Worm (Caenorhabditis elegans): ENCODE measurements around the gene F59B10.4.
A peak's percentile ranks its signal among the peaks of the same experiment; 100 is the strongest.

Gene F59B10.4

DNA sequence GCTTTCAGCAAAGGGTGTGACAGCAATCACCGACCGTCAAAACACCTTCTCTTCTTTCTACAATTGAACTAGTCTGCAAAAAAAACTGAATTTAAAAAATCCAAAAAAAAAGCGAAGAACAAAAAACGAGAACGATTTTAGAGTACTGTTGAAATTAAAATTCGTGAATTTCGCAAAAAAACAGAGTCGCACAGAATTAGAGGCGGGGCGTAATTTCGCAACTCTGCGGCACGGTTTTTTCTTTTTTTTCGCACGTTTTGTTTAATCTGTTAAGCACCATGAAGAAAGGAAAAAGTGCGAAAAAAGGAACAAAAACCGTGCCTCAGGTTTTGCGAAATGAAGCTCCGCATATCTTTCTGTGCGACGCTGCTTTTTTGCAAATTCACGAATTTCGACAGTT lies 36.1 kb upstream of the F59B10.4 start, which contains the start of gene mnk-1:
TSS of gene mnk-1 (minus strand) at position 73 of the 400 bp plus-strand sequence.
- TF ChIP-seq snpc-4 (tag; optimal IDR thresholded peaks at IDR 0.05) = no peak
- no peak for TF ChIP-seq ceh-16 (tag; optimal IDR thresholded peaks at IDR 0.05)
- peak; percentile 22 for TF ChIP-seq egl-5 (tag; optimal IDR thresholded peaks at IDR 0.05)
- no peak for TF ChIP-seq fkh-10 (GFP tag; optimal IDR thresholded peaks at IDR 0.05)

DNA sequence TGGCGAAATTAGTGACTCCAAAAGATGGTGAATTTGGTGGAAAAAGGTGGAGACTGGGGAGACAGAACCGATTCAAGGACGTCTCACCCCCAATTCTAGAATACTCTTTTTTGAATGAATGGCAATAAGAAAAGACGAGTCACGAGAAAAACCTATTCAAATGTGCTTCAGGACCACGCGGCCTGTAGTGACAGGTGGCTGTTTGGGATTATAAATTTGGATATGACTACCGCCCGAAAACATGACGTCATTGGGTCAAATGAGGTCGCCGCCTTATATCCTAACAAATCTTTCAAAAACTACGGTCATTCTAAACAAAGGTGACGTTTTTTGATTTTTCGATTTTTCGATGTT lies 35.1 kb upstream of the F59B10.4 start:
- peak; percentile 18 for TF ChIP-seq nhr-25 (tag; optimal IDR thresholded peaks at IDR 0.05)
- TF ChIP-seq pqm-1 (tag; optimal IDR thresholded peaks at IDR 0.05) = no peak
- peak; percentile 73 for TF ChIP-seq ama-1 (optimal IDR thresholded peaks at IDR 0.05)

DNA sequence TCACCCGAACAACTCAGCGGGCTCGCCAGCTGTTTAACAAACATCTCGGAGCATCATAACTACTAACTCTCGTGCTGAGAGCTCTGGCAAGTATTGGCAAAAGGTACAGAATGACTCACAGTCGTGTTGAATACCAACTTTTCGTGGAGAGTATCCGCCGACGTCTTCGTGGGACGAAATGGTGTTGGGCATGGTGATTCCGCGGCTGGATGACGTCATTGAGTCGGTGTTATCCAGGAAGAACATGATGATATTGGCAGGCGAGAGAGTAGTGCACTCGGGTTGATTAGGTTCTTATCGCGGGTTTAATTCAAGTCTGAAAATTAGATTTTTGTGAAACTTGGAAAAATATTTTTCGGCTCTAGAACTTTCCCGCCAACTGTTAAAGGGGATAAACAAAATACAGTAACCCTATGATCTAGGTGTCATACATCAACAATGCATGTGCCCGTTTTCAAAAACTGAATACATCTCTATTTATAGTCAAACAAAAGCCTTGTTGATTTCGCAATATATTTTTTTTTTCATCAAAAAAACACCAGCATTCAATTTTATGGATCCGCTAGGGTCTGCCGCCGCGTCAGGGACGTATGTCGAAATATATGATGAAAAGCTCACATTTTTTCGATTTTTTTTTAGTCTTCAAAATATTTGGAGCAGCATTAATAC lies 34.6 kb upstream of the F59B10.4 start:
- peak; percentile 13 for TF ChIP-seq nfya-1 (tag; optimal IDR thresholded peaks at IDR 0.05; ENCODE audit: insufficient read depth)
- no peak for TF ChIP-seq lin-15B (tag; optimal IDR thresholded peaks at IDR 0.05)
- TF ChIP-seq nhr-76 (tag; optimal IDR thresholded peaks at IDR 0.05) = no peak
- peak; percentile 54 for TF ChIP-seq lsy-12 (tag; optimal IDR thresholded peaks at IDR 0.05)
- TF ChIP-seq daf-12 (tag; optimal IDR thresholded peaks at IDR 0.05) = no peak
- peak; percentile 90 for TF ChIP-seq ama-1 (optimal IDR thresholded peaks at IDR 0.05)

- peak; percentile 84 for TF ChIP-seq mdl-1 (tag; optimal IDR thresholded peaks at IDR 0.05)
- peak; percentile 78 for TF ChIP-seq lsy-12 (tag; optimal IDR thresholded peaks at IDR 0.05)
- TF ChIP-seq ztf-4 (tag; optimal IDR thresholded peaks at IDR 0.05) = peak; percentile 84
- TF ChIP-seq ztf-11 (tag; optimal IDR thresholded peaks at IDR 0.05) = no peak
- TF ChIP-seq pqm-1 (tag; optimal IDR thresholded peaks at IDR 0.05) = peak; percentile 49
- TF ChIP-seq tbx-2 (tag; optimal IDR thresholded peaks at IDR 0.05) = peak; percentile 84
- peak; percentile 74 for TF ChIP-seq ceh-82 (tag; optimal IDR thresholded peaks at IDR 0.05)
- peak; percentile 80 for TF ChIP-seq lin-39 (tag; optimal IDR thresholded peaks at IDR 0.05)
- TF ChIP-seq ceh-16 (tag; optimal IDR thresholded peaks at IDR 0.05) = no peak
- no peak for TF ChIP-seq nhr-67 (tag; optimal IDR thresholded peaks at IDR 0.05)
- TF ChIP-seq fkh-10 (GFP tag; optimal IDR thresholded peaks at IDR 0.05) = peak; percentile 95
- peak; percentile 98 for TF ChIP-seq pha-4 (tag; optimal IDR thresholded peaks at IDR 0.05)
- TF ChIP-seq jun-1 (tag; optimal IDR thresholded peaks at IDR 0.05) = peak; percentile 98
- TF ChIP-seq nhr-11 (tag; optimal IDR thresholded peaks at IDR 0.05) = peak; percentile 98
- TF ChIP-seq unc-39 (tag; optimal IDR thresholded peaks at IDR 0.05) = no peak
- TF ChIP-seq skn-1 (tag; optimal IDR thresholded peaks at IDR 0.05) = peak; percentile 62
- peak; percentile 38 for TF ChIP-seq elt-1 (tag; optimal IDR thresholded peaks at IDR 0.05)
- peak; percentile 13 for TF ChIP-seq daf-12 (tag; optimal IDR thresholded peaks at IDR 0.05)
- no peak for TF ChIP-seq fos-1 (tag; optimal IDR thresholded peaks at IDR 0.05)
- peak; percentile 97 for TF ChIP-seq egl-5 (tag; optimal IDR thresholded peaks at IDR 0.05)
- peak; percentile 79 for TF ChIP-seq unc-62 (GFP tag; optimal IDR thresholded peaks at IDR 0.05)
- peak; percentile 87 for TF ChIP-seq hmg-11 (tag; optimal IDR thresholded peaks at IDR 0.05)
- TF ChIP-seq nhr-76 (tag; optimal IDR thresholded peaks at IDR 0.05) = peak; percentile 57
- peak; percentile 83 for TF ChIP-seq snpc-4 (tag; optimal IDR thresholded peaks at IDR 0.05)
- peak; percentile 56 for TF ChIP-seq elt-2 (tag; optimal IDR thresholded peaks at IDR 0.05)
- TF ChIP-seq ceh-9 (tag; optimal IDR thresholded peaks at IDR 0.05) = no peak
- TF ChIP-seq nhr-237 (tag; optimal IDR thresholded peaks at IDR 0.05) = no peak
- TF ChIP-seq elt-3 (tag; optimal IDR thresholded peaks at IDR 0.05) = peak in 2 of 3 experiments; percentile 19 to 48
- peak; percentile 86 for TF ChIP-seq ceh-28 (tag; optimal IDR thresholded peaks at IDR 0.05)
- peak; percentile 48 for TF ChIP-seq nhr-77 (tag; optimal IDR thresholded peaks at IDR 0.05)
- TF ChIP-seq R02D3.7 (tag; optimal IDR thresholded peaks at IDR 0.05) = peak; percentile 75
- TF ChIP-seq nhr-25 (tag; optimal IDR thresholded peaks at IDR 0.05) = peak; percentile 96
- peak; percentile 95 for TF ChIP-seq ama-1 (optimal IDR thresholded peaks at IDR 0.05)
- TF ChIP-seq lin-15B (tag; optimal IDR thresholded peaks at IDR 0.05) = peak; percentile 71
- TF ChIP-seq mml-1 (tag; optimal IDR thresholded peaks at IDR 0.05) = no peak
- peak; percentile 25 for TF ChIP-seq zag-1 (tag; optimal IDR thresholded peaks at IDR 0.05)
- TF ChIP-seq eor-1 (tag; optimal IDR thresholded peaks at IDR 0.05) = peak; percentile 29 to 80
- no peak for TF ChIP-seq sea-2 (GFP tag; optimal IDR thresholded peaks at IDR 0.05)
- TF ChIP-seq fkh-2 (tag; optimal IDR thresholded peaks at IDR 0.05) = no peak
- TF ChIP-seq nfya-1 (tag; optimal IDR thresholded peaks at IDR 0.05; ENCODE audit: insufficient read depth) = peak; percentile 95
- peak; percentile 99 for TF ChIP-seq nhr-23 (tag; optimal IDR thresholded peaks at IDR 0.05)
- no peak for TF ChIP-seq nhr-12 (tag; optimal IDR thresholded peaks at IDR 0.05)
- TF ChIP-seq nhr-43 (tag; optimal IDR thresholded peaks at IDR 0.05; ENCODE audit: poor library complexity, severe bottlenecking) = peak; percentile 90
Observed at ce11 chrII:10551985-10552736, 33.2 kb upstream of the F59B10.4 start.
